Worm (Caenorhabditis elegans) whole organism, L4/young adult: ENCODE measurements around the gene F54B11.4.

ENCODE experiments used
- W03F9.2 ChIP-seq: fragments of 150-350 bp; optimal IDR thresholded peaks from 2 replicates; lab custom pipeline; 2014; ENCODE audit warnings: missing biosample characterization, missing genetic modification characterization
- dao-5 ChIP-seq: sonication (generic microtip); optimal IDR thresholded peaks from 2 replicates; lab custom pipeline; 2016; ENCODE audit warnings: missing genotype, missing genetic modification characterization, moderate library complexity, missing compliant biosample characterization
- him-1 ChIP-seq: sonication (generic microtip); optimal IDR thresholded peaks from 2 replicates; lab custom pipeline; 2016; ENCODE audit warnings: missing genotype, missing genetic modification reagents, missing genetic modification characterization, missing compliant biosample characterization

The F54B11.4 gene

DNA sequence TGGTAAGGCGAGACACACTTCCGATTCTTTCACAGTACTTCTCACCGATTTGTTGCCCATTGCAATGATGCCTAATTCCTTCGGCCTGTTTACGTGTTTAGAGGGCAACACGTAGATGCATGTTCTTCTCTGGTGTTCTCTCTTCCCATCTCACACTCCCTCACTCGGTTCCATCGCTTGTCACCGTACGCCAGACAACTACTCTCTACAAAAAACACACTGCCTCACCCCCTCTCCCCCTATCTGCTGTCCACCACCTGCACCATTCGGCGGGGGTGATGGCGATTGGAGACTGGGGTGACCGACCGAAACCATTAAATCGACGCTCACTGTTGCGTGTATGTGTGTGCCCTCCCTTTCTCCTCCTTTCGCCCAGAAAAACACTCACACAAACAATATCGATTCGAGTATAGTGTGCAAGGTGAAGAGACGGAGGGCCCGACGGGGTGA is 8.5 kb upstream of the F54B11.4 start:
- no peak for TF ChIP-seq him-1 (tag; lab: Kevin White, UChicago)
- TF ChIP-seq dao-5, result no peak
- no peak for TF ChIP-seq W03F9.2 (tag; lab: Kevin White, UChicago)

- TF ChIP-seq him-1 (tag; lab: Kevin White, UChicago), result no peak
- TF ChIP-seq W03F9.2 (tag; lab: Kevin White, UChicago), result no peak
- TF ChIP-seq dao-5, result no peak
Observed at ce11 chrX:13584725-13585371, 7.6 kb upstream of the F54B11.4 start, which contains the start of gene unc-84. TSS of gene unc-84 (plus strand) at chrX:13584775.

- TF ChIP-seq him-1 (tag; lab: Kevin White, UChicago), result no peak
- no peak for TF ChIP-seq dao-5
- TF ChIP-seq W03F9.2 (tag; lab: Kevin White, UChicago), result no peak
Observed at ce11 chrX:13589735-13590134, 2.7 kb upstream of the F54B11.4 start, which contains the start of gene col-9. TSS of gene col-9 (plus strand) at chrX:13590035.

ce11 chrX:13590688-13591087 is 1.8 kb upstream of the F54B11.4 start:
- TF ChIP-seq W03F9.2 (tag; lab: Kevin White, UChicago), result no peak
- no peak for TF ChIP-seq dao-5
- no peak for TF ChIP-seq him-1 (tag; lab: Kevin White, UChicago)

DNA sequence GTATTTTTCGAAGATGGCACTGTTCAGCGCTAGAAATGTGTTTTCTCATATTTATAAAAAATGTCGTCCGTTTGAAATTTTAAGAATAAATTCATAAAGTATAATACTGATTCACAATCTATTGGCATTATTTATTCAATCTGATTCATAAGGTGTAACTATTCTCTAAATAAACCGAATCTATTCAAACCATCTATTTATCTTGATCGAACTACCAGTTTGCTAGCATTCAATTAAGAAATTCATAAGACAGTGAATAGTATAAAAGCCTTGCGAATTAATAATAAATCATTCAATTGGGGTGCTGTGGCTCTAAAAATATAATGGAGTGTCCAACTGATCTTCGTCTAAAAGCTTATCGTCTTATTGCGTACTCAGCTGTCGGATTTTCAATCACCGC is 1.3 kb upstream of the F54B11.4 start, which contains the start of gene col-44:
TSS of gene col-44 (plus strand) at position 301 of the 400 bp plus-strand sequence.
- TF ChIP-seq dao-5 (no peak), him-1 (tag; lab: Kevin White, UChicago) (no peak), W03F9.2 (tag; lab: Kevin White, UChicago) (no peak)

ce11 chrX:13591953-13592352 is 514 bp upstream of the F54B11.4 start:
- TF ChIP-seq W03F9.2 (tag; lab: Kevin White, UChicago), result no peak
- no peak for TF ChIP-seq dao-5
- no peak for TF ChIP-seq him-1 (tag; lab: Kevin White, UChicago)

DNA sequence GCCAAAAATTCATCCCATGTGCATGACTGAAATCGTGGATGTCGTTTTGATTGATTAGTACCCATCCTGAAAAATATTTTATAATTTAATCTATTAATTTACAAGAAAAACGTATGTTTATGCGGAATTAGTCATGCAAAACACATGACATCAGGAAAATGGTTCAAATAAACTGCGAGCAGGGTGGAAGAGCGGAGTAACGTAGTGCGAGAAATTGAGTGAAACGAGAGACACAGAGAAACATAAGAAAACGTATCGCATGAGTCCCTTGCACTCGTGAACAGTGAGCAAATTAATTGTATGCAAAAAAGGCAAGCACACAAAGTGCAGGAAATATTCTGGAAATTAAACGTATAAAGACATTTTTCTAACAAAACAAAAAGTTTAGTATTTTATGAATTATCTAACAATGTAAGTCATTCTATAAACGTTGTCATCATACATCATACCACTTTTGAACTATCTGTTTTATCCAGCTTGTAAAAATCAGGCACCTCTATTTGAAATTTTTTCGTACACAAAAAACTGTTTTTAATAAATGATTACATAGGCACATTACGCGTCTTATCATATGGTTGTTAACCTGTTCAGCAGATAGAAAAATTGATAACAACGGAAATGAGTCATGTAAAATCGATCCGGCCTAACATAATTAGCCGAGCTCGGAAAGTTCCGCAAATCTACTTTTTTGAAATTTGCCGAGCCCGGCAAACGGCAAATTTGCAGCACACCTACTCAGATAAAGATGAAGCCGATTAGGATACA is 3.7 kb downstream of the F54B11.4 start, which contains the start of gene F54B11.5:
TSS of gene F54B11.5 (minus strand) at position 66 of the 765 bp plus-strand sequence.
- TF ChIP-seq W03F9.2 (tag; lab: Kevin White, UChicago) (no peak), him-1 (tag; lab: Kevin White, UChicago) (no peak), dao-5 (no peak)

- TF ChIP-seq dao-5, result no peak
Observed at ce11 chrX:13598021-13598499, 5.6 kb downstream of the F54B11.4 start, which contains the start of gene bra-1. TSS of gene bra-1 (plus strand) at chrX:13598449.

- no peak for TF ChIP-seq him-1 (tag; lab: Kevin White, UChicago)
- TF ChIP-seq W03F9.2 (tag; lab: Kevin White, UChicago), result no peak
- TF ChIP-seq dao-5, result no peak
Observed at ce11 chrX:13600136-13600535, 7.7 kb downstream of the F54B11.4 start, which contains the start of gene F54B11.7. TSS of gene F54B11.7 (plus strand) at chrX:13600436.

DNA sequence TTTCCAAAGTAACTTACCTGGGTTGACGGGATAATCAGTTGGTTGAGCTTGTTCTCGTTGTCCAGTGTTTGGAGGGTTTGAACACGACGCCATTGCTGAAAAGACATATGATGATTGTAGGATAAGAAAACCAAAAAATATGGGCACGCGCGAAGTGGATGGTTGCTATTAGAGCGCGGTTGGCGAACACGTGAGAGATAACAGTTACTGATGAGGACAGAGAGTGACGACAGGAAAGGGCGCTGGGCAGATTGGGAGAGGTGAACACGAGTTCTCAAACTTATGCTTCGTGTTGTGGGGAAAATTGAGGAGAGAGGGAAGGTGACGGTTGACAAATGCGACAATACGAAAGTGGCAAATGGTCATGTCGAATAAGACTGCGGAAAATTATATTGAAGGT is 11.4 kb downstream of the F54B11.4 start, which contains the start of gene F54B11.8:
TSS of gene F54B11.8 (minus strand) at position 101 of the 400 bp plus-strand sequence.
- no peak for TF ChIP-seq him-1 (tag; lab: Kevin White, UChicago)
- TF ChIP-seq W03F9.2 (tag; lab: Kevin White, UChicago), result no peak
- no peak for TF ChIP-seq dao-5

DNA sequence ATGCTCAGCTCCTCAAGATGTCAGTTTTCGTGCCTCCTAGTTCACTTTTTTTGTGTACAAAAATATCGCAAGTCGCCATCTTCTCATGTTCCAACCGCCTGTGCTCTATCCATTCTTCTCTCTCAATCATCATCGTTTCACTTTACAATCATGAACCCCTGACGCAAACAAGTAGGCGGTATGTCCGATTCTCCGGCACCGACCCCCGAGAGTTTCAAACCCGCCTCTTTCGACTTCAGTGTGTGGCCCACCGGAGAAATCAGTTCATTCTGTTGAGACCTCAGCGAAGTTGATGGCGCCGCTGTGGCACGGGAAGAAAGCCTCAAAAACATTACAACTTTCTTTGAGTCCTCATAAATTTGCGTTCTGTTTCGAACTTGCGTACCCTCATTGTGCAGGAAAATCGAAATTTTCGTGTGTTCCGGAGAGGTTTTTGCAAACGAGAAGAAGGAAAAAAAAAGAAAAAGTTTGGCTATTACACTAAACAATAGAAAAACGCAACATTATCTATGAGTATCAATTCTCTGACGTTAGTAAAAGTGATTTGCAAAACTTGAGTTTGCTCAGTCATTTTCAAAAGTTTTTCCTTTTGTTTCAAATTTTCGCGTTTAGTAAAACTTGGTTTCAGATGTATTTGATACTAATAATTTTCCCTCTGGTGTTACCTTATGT is 12.6 kb downstream of the F54B11.4 start, which contains the start of gene F54B11.9:
TSS of gene F54B11.9 (plus strand) at position 622 of the 672 bp plus-strand sequence.
- no peak for TF ChIP-seq dao-5
- no peak for TF ChIP-seq W03F9.2 (tag; lab: Kevin White, UChicago)
- TF ChIP-seq him-1 (tag; lab: Kevin White, UChicago), result no peak

DNA sequence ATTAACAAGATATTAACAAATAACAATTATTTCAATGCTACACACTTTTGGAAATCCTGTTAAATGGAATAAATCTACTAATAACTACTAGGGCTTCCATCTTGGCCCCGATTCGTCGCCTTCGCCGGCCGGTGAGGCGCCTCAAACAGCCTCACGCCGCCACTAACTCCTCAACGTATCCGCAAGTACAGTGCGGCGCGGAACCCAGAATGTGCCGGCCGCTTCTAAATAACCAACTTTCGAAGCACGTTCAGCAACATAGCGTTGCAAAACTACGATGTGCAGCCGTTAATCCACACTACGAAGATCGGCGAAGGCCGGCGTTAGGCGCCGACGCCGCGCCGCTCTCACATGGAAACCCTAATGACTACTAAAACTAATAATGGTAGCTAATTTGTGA is 13.4 kb downstream of the F54B11.4 start:
- TF ChIP-seq him-1 (tag; lab: Kevin White, UChicago) (no peak), dao-5 (no peak), W03F9.2 (tag; lab: Kevin White, UChicago) (no peak)

DNA sequence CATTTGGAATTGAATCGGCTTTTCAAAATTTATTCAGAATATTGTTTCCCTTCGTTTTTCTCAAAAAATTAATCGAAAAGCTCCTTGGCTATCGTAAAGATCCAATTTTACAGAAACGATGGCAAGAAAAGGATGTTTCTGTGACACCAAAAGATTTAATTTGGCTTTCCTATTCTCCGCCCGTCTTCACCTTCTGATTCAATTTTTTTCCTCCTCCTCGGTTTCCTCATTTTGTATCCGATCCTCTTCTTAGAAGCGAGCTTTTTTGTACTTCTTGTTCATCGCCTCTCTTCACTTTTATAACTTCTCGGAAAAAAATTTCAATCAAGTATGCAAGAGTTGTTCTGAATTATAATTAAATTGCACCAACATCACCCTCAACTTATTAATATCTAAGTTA is 17.6 kb downstream of the F54B11.4 start:
- TF ChIP-seq W03F9.2 (tag; lab: Kevin White, UChicago) (no peak), dao-5 (no peak), him-1 (tag; lab: Kevin White, UChicago) (no peak)
